Worm (Caenorhabditis elegans): ENCODE data around the gene mbr-1.

- TF ChIP-seq ama-1 (optimal IDR thresholded peaks at IDR 0.05): no peak
- TF ChIP-seq ceh-13 (GFP tag; optimal IDR thresholded peaks at IDR 0.05): no peak
- no peak for TF ChIP-seq tbx-37 (GFP tag; conservative IDR thresholded peaks at IDR 0.05)
- TF ChIP-seq pes-1 (GFP tag; IDR thresholded peaks at IDR 0.05): no peak
- TF ChIP-seq tbx-11 (GFP tag; IDR thresholded peaks at IDR 0.05): no peak
- TF ChIP-seq F13C5.2 (tag; optimal IDR thresholded peaks at IDR 0.05): no peak
- no peak for TF ChIP-seq hnd-1 (tag; optimal IDR thresholded peaks at IDR 0.05)
- TF ChIP-seq hmg-4 (GFP tag; optimal IDR thresholded peaks at IDR 0.05): no peak
- TF ChIP-seq flt-1 (GFP tag; IDR thresholded peaks at IDR 0.05): no peak
- TF ChIP-seq ets-7 (tag; optimal IDR thresholded peaks at IDR 0.05): no peak
- no peak for TF ChIP-seq scrt-1 (GFP tag; IDR thresholded peaks at IDR 0.05)
- TF ChIP-seq B0310.2 (tag; optimal IDR thresholded peaks at IDR 0.05): no peak
Observed at ce11 chrX:10704329-10704728, 17.5 kb downstream of the mbr-1 start.
